Worm (Caenorhabditis elegans): ENCODE results near the gene W08F4.13.

- no peak for TF ChIP-seq nhr-80 (tag; optimal IDR thresholded peaks at IDR 0.05)
- TF ChIP-seq B0336.3 (GFP tag; IDR thresholded peaks at IDR 0.05), result no peak
- no peak for TF ChIP-seq ama-1 (optimal IDR thresholded peaks at IDR 0.05)
- no peak for TF ChIP-seq ama-1 (GFP tag; optimal IDR thresholded peaks at IDR 0.05)
- TF ChIP-seq egl-18 (GFP tag; IDR thresholded peaks at IDR 0.05), result no peak
- TF ChIP-seq efl-1 (GFP tag; optimal IDR thresholded peaks at IDR 0.05), result no peak
- TF ChIP-seq unc-130 (GFP tag; optimal IDR thresholded peaks at IDR 0.05), result no peak
- no peak for TF ChIP-seq pha-4 (tag; optimal IDR thresholded peaks at IDR 0.05)
- TF ChIP-seq F49E8.2 (tag; optimal IDR thresholded peaks at IDR 0.05; ENCODE audit: insufficient read depth), result no peak
Measured at ce11 chrII:608757-609156, 24.2 kb downstream of the W08F4.13 start, which contains the start of gene W04H10.1.
